Fruit fly (Drosophila melanogaster) whole organism, embryonic: Measurements from ENCODE around the gene CG4297.

Experiments used
- Awh ChIP-seq: fragments of 200-800 bp; sonication (Bioruptor generic); IDR thresholded peaks from 2 replicates; pipeline ENCODE4, ENCODE4 v1.3.6; 2022; ENCODE audit warnings: missing biosample characterization, missing genetic modification characterization
- CG11093 ChIP-seq: fragments of 200-800 bp; sonication (Bioruptor generic); IDR thresholded peaks from 3 replicates; pipeline ENCODE4 v1.3.6; 2022; ENCODE audit warnings: missing biosample characterization, missing genetic modification characterization
- CG12071 ChIP-seq: fragments of 200-800 bp; sonication (Bioruptor generic); optimal IDR thresholded peaks from 3 replicates; lab custom pipeline; 2018; ENCODE audit warnings: missing biosample characterization, mild to moderate bottlenecking, missing genetic modification characterization
- CG13123 ChIP-seq: fragments of 200-800 bp; sonication (Bioruptor generic); optimal IDR thresholded peaks from 2 replicates; lab custom pipeline; 2016; ENCODE audit warnings: missing biosample characterization, missing genetic modification characterization
- CG13775 ChIP-seq: fragments of 200-800 bp; sonication (Bioruptor generic); optimal IDR thresholded peaks from 3 replicates; lab custom pipeline; 2017; ENCODE audit warnings: missing biosample characterization, mild to moderate bottlenecking, missing genetic modification characterization
- CG14860 ChIP-seq: fragments of 200-800 bp; sonication (Bioruptor generic); IDR thresholded peaks from 3 replicates; pipeline ENCODE4 v1.3.6; 2022; ENCODE audit warnings: missing biosample characterization, missing genetic modification characterization; ENCODE audit not compliant: partially characterized antibody
- CG1603 ChIP-seq: fragments of 200-800 bp; sonication (Bioruptor generic); optimal IDR thresholded peaks from 2 replicates; lab custom pipeline; 2019; ENCODE audit warnings: missing biosample characterization, mild to moderate bottlenecking, missing genetic modification characterization, moderate library complexity
- CG17328 ChIP-seq: fragments of 200-800 bp; sonication (Bioruptor generic); IDR thresholded peaks from 2 replicates; pipeline ENCODE4 v1.3.6; 2022; ENCODE audit warnings: missing biosample characterization, missing genetic modification characterization
- CG3163 ChIP-seq: fragments of 200-800 bp; sonication (Bioruptor generic); optimal IDR thresholded peaks from 3 replicates; lab custom pipeline; 2016; ENCODE audit warnings: missing biosample characterization, missing genetic modification characterization
- CG34422 ChIP-seq: fragments of 200-800 bp; sonication (Bioruptor generic); IDR thresholded peaks from 3 replicates; pipeline ENCODE4 v1.3.6; 2022; ENCODE audit warnings: missing biosample characterization, missing genetic modification characterization
- CG42726 ChIP-seq: fragments of 200-800 bp; sonication (Bioruptor generic); IDR thresholded peaks from 2 replicates; pipeline ENCODE4 v1.3.6; 2022; ENCODE audit warnings: missing biosample characterization, missing genetic modification characterization; ENCODE audit not compliant: partially characterized antibody
- CG5953 ChIP-seq: fragments of 200-800 bp; sonication (Bioruptor generic); IDR thresholded peaks from 2 replicates; pipeline ENCODE4 v1.3.6; 2022; ENCODE audit warnings: missing biosample characterization, missing genetic modification characterization
- CG6683 ChIP-seq: fragments of 200-800 bp; sonication (Bioruptor generic); optimal IDR thresholded peaks from 2 replicates; lab custom pipeline; 2017; ENCODE audit warnings: missing biosample characterization, mild to moderate bottlenecking, missing genetic modification characterization, missing genetic modification reagents
- CG7745 ChIP-seq: fragments of 200-800 bp; sonication (Bioruptor generic); optimal IDR thresholded peaks from 2 replicates; lab custom pipeline; 2018; ENCODE audit warnings: missing biosample characterization, mild to moderate bottlenecking, missing genetic modification characterization, moderate library complexity
- CG8290 ChIP-seq, 3 experiments: fragments of 200-800 bp; sonication (Bioruptor generic); optimal IDR thresholded peaks; 2 replicates each; lab custom pipeline; 2016 to 2019; ENCODE audit warnings: missing biosample characterization in 3 of 3, missing genetic modification characterization in 3 of 3, mild to moderate bottlenecking in 2 of 3, moderate library complexity in 1 of 3
- CG8924 ChIP-seq: fragments of 200-800 bp; optimal IDR thresholded peaks from 3 replicates; lab custom pipeline; 2019; ENCODE audit warnings: missing biosample characterization, mild to moderate bottlenecking, missing genetic modification characterization, moderate library complexity
- CG9609 ChIP-seq: fragments of 200-800 bp; sonication (Bioruptor generic); optimal IDR thresholded peaks from 3 replicates; lab custom pipeline; 2016; ENCODE audit warnings: missing biosample characterization, missing genetic modification characterization
- Fer2 ChIP-seq: fragments of 200-800 bp; sonication (Bioruptor generic); optimal IDR thresholded peaks from 2 replicates; lab custom pipeline; 2018; ENCODE audit warnings: missing biosample characterization, mild to moderate bottlenecking, missing genetic modification characterization, moderate library complexity
- Gsc ChIP-seq: fragments of 200-800 bp; sonication (Bioruptor generic); IDR thresholded peaks from 2 replicates; pipeline ENCODE4 v1.3.6; 2022; ENCODE audit warnings: missing biosample characterization, missing genetic modification characterization
- HHEX ChIP-seq: fragments of 200-800 bp; sonication (Bioruptor generic); optimal IDR thresholded peaks from 3 replicates; lab custom pipeline; 2017; ENCODE audit warnings: missing biosample characterization, mild to moderate bottlenecking, missing genetic modification characterization, missing genetic modification reagents
- Hsf ChIP-seq: fragments of 200-800 bp; sonication (Bioruptor generic); optimal IDR thresholded peaks from 3 replicates; lab custom pipeline; 2016; ENCODE audit warnings: missing biosample characterization, missing genetic modification characterization
- Oaz ChIP-seq: fragments of 200-800 bp; sonication (Bioruptor generic); IDR thresholded peaks from 2 replicates; pipeline ENCODE4 v1.3.6; 2022; ENCODE audit warnings: missing biosample characterization, missing genetic modification characterization
- Ptx1 ChIP-seq: fragments of 200-800 bp; sonication (Bioruptor generic); IDR thresholded peaks from 2 replicates; pipeline ENCODE4 v1.3.6; 2022; ENCODE audit warnings: missing biosample characterization, missing genetic modification characterization
- Sox100B ChIP-seq: fragments of 200-800 bp; sonication (Bioruptor generic); optimal IDR thresholded peaks from 3 replicates; lab custom pipeline; 2018; ENCODE audit warnings: missing biosample characterization, mild to moderate bottlenecking, missing genetic modification characterization
- Ssrp ChIP-seq: fragments of 200-800 bp; sonication (Bioruptor generic); optimal IDR thresholded peaks from 2 replicates; lab custom pipeline; 2018; ENCODE audit warnings: missing biosample characterization, mild to moderate bottlenecking, missing genetic modification characterization, moderate library complexity
- Xrp1 ChIP-seq: fragments of 200-800 bp; sonication (Bioruptor generic); IDR thresholded peaks from 2 replicates; pipeline ENCODE4 v1.3.6; 2022; ENCODE audit warnings: missing biosample characterization, missing genetic modification characterization
- ara ChIP-seq: fragments of 200-800 bp; sonication (Bioruptor generic); IDR thresholded peaks from 2 replicates; pipeline ENCODE4 v1.3.6; 2022; ENCODE audit warnings: missing biosample characterization, missing genetic modification characterization
- bbx ChIP-seq: fragments of 200-800 bp; sonication (Bioruptor generic); IDR thresholded peaks from 2 replicates; pipeline ENCODE4 v1.3.6; 2022; ENCODE audit warnings: missing biosample characterization, missing genetic modification characterization; ENCODE audit not compliant: partially characterized antibody
- cato ChIP-seq: fragments of 200-800 bp; sonication (Bioruptor generic); optimal IDR thresholded peaks from 2 replicates; lab custom pipeline; 2016; ENCODE audit warnings: missing biosample characterization, missing genetic modification characterization, borderline replicate concordance
- crol ChIP-seq: fragments of 200-800 bp; sonication (Bioruptor generic); IDR thresholded peaks from 2 replicates; pipeline ENCODE4 v1.3.6; 2022; ENCODE audit warnings: missing biosample characterization, missing genetic modification characterization
- dmrt11E ChIP-seq: fragments of 200-800 bp; sonication (Bioruptor generic); optimal IDR thresholded peaks from 3 replicates; lab custom pipeline; 2018; ENCODE audit warnings: missing biosample characterization, mild to moderate bottlenecking, missing genetic modification characterization, moderate library complexity
- gt ChIP-seq: fragments of 200-800 bp; sonication (Bioruptor generic); IDR thresholded peaks from 2 replicates; pipeline ENCODE4 v1.3.6; 2022; ENCODE audit warnings: missing biosample characterization, missing genetic modification characterization
- kni ChIP-seq: fragments of 200-800 bp; sonication (Bioruptor generic); optimal IDR thresholded peaks from 3 replicates; lab custom pipeline; 2017; ENCODE audit warnings: mild to moderate bottlenecking, missing biosample characterization, missing genetic modification reagents, missing genetic modification characterization
- knrl ChIP-seq: fragments of 200-800 bp; sonication (Bioruptor generic); IDR thresholded peaks from 3 replicates; pipeline ENCODE4 v1.3.6; 2022; ENCODE audit warnings: missing biosample characterization, missing genetic modification characterization; ENCODE audit not compliant: partially characterized antibody
- mam ChIP-seq: fragments of 200-800 bp; sonication (Bioruptor generic); optimal IDR thresholded peaks from 3 replicates; lab custom pipeline; 2016; ENCODE audit warnings: missing biosample characterization, missing genetic modification characterization
- oc ChIP-seq: fragments of 200-800 bp; sonication (Bioruptor generic); optimal IDR thresholded peaks from 2 replicates; lab custom pipeline; 2018; ENCODE audit warnings: missing biosample characterization, mild to moderate bottlenecking, missing genetic modification characterization, moderate library complexity
- pho ChIP-seq: fragments of 200-800 bp; sonication (Bioruptor generic); optimal IDR thresholded peaks from 2 replicates; lab custom pipeline; 2016; ENCODE audit warnings: missing biosample characterization, missing genetic modification characterization
- pros ChIP-seq: fragments of 200-800 bp; sonication (Bioruptor generic); optimal IDR thresholded peaks from 3 replicates; lab custom pipeline; 2019; ENCODE audit warnings: missing biosample characterization, mild to moderate bottlenecking, missing genetic modification characterization, moderate library complexity
- pum ChIP-seq: fragments of 200-800 bp; sonication (Bioruptor generic); optimal IDR thresholded peaks from 2 replicates; lab custom pipeline; 2016; ENCODE audit warnings: missing biosample characterization, missing genetic modification characterization
- sd ChIP-seq: fragments of 200-800 bp; sonication (Bioruptor generic); optimal IDR thresholded peaks from 3 replicates; lab custom pipeline; 2018; ENCODE audit warnings: missing biosample characterization, mild to moderate bottlenecking, missing genetic modification characterization, moderate library complexity
- sob ChIP-seq: fragments of 200-800 bp; sonication (Bioruptor generic); IDR thresholded peaks from 2 replicates; pipeline ENCODE4 v1.3.6; 2022; ENCODE audit warnings: missing biosample characterization, missing genetic modification characterization
- sqz ChIP-seq: fragments of 200-800 bp; sonication (Bioruptor generic); optimal IDR thresholded peaks from 3 replicates; lab custom pipeline; 2018; ENCODE audit warnings: missing biosample characterization, mild to moderate bottlenecking, missing genetic modification characterization
- tap ChIP-seq: fragments of 200-800 bp; optimal IDR thresholded peaks from 3 replicates; lab custom pipeline; 2019; ENCODE audit warnings: missing biosample characterization, mild to moderate bottlenecking, missing genetic modification characterization, moderate library complexity
- tup ChIP-seq: fragments of 200-800 bp; sonication (Bioruptor generic); optimal IDR thresholded peaks from 2 replicates; lab custom pipeline; 2016; ENCODE audit warnings: missing biosample characterization, mild to moderate bottlenecking, missing genetic modification characterization, moderate library complexity
- vfl ChIP-seq: fragments of 200-800 bp; sonication (Bioruptor generic); optimal IDR thresholded peaks from 2 replicates; lab custom pipeline; 2016; ENCODE audit warnings: missing biosample characterization, missing genetic modification characterization
- zen2 ChIP-seq: fragments of 200-800 bp; sonication (Bioruptor generic); IDR thresholded peaks from 3 replicates; pipeline ENCODE4 v1.3.6; 2022; ENCODE audit warnings: missing biosample characterization, missing genetic modification characterization; ENCODE audit not compliant: partially characterized antibody

CG4297 gene

dm6 chr2L:521001-521827, 49.2 kb upstream of the CG4297 start (continued):
- TF ChIP-seq gt (GFP tag; lab: Robert Waterston, UW) (no peak), CG34422 (0 out of 3 replicates have a peak, but pooled peaks have one; percentile 6), kni (peak; percentile 55), CG42726 (GFP tag; lab: Robert Waterston, UW) (no peak), CG1603 (tag; lab: Kevin White, UChicago) (peak; percentile 13), tap (tag; lab: Kevin White, UChicago) (peak; percentile 36), Ptx1 (GFP tag; lab: Robert Waterston, UW) (0 out of 2 replicates have a peak, but pooled peaks have one; percentile 8), sqz (peak; percentile 94), CG7745 (tag; lab: Kevin White, UChicago) (peak; percentile 59), CG8924 (tag; lab: Kevin White, UChicago) (peak; percentile 24), Ssrp (tag; lab: Kevin White, UChicago) (peak; percentile 49), pros (peak; percentile 41), dmrt11E (tag; lab: Kevin White, UChicago) (peak; percentile 37), Xrp1 (peak; percentile 40; the same call in 1 of the 2 replicates), knrl (GFP tag; lab: Robert Waterston, UW) (0 out of 3 replicates have a peak, but pooled peaks have one; percentile 16), crol (peak; percentile 82), CG9609 (no peak), cato (no peak), pho (GFP tag; lab: Kevin White, UChicago) (no peak), CG17328 (GFP tag; lab: Robert Waterston, UW) (0 out of 2 replicates have a peak, but pooled peaks have one; percentile 13)

- peak; percentile 62 for TF ChIP-seq CG12071 (GFP tag; lab: Kevin White, UChicago)
- peak; percentile 11 for TF ChIP-seq Fer2 (tag; lab: Kevin White, UChicago)
- peak; percentile 81 for TF ChIP-seq Awh
- TF ChIP-seq CG11093 (GFP tag; lab: Robert Waterston, UW) = peak; percentile 70; the same call in 2 of the 3 replicates
- peak; percentile 83 for TF ChIP-seq sob (GFP tag; lab: Robert Waterston, UW)
- peak; percentile 25 for TF ChIP-seq CG6683
- TF ChIP-seq Oaz (GFP tag; lab: Robert Waterston, UW) = peak; percentile 54
- TF ChIP-seq CG5953 (GFP tag; lab: Robert Waterston, UW) = peak; percentile 90
- TF ChIP-seq sqz = no peak
- no peak for TF ChIP-seq bbx
- TF ChIP-seq Gsc (GFP tag; lab: Robert Waterston, UW) = peak; percentile 42; the same call in 1 of the 2 replicates
- TF ChIP-seq CG3163 = peak; percentile 39
- peak; percentile 67 for TF ChIP-seq tup
- peak; percentile 85 for TF ChIP-seq Hsf (GFP tag; lab: Kevin White, UChicago)
- TF ChIP-seq CG13775 (GFP tag; lab: Kevin White, UChicago) = peak; percentile 77
- TF ChIP-seq mam (GFP tag; lab: Kevin White, UChicago) = peak; percentile 70
- no peak for TF ChIP-seq CG14860 (GFP tag; lab: Robert Waterston, UW)
- TF ChIP-seq zen2 (GFP tag; lab: Robert Waterston, UW) = no peak
- TF ChIP-seq sd (tag; lab: Kevin White, UChicago) = peak; percentile 62
- peak; percentile 90 for TF ChIP-seq ara
- TF ChIP-seq Sox100B = peak; percentile 92
- TF ChIP-seq CG8290 (GFP tag; optimal IDR thresholded peaks at IDR 0.05; lab: Kevin White, UChicago) = peak; percentile 71
- peak; percentile 40 to 86 for TF ChIP-seq CG8290 (tag; optimal IDR thresholded peaks at IDR 0.05; lab: Kevin White, UChicago)
- peak; percentile 60 for TF ChIP-seq pho (GFP tag; lab: Kevin White, UChicago)
- TF ChIP-seq pum (GFP tag; lab: Kevin White, UChicago) = peak; percentile 88
- TF ChIP-seq oc = peak; percentile 89
- TF ChIP-seq cato = peak; percentile 75
- peak; percentile 75 for TF ChIP-seq HHEX (GFP tag; lab: Kevin White, UChicago)
- peak; percentile 35 for TF ChIP-seq vfl (GFP tag; lab: Kevin White, UChicago)
- peak; percentile 55 for TF ChIP-seq CG13123 (GFP tag; lab: Kevin White, UChicago)
These were observed 48.5 kb upstream of the CG4297 start for dm6 chr2L:520331-521000.
